Worm (Caenorhabditis elegans): ENCODE measurements around the gene smi-1.

Gene smi-1

DNA sequence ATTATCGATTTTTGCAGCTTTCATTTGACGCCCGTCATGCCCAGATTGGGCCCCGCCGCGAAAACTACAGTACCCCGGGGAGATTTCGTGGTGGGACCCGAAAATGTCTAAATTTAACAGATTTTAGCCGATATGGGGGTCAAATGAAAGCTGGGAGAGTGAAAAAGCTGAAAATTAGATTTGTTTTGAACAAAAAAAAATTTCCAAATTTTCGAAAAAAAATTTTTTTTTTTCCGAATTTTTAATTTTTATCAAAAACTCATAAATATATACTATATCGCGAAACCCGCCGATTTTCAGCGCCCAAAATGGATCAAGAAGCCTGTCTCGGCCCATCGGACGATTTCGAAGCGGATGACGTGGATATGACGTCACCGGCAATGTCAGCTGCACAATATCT, at the start of gene smi-1:
TSS of gene smi-1 (plus strand) at position 301 of the 400 bp plus-strand sequence.
- TF ChIP-seq hmbx-1 (tag; optimal IDR thresholded peaks at IDR 0.05) (no peak), ceh-13 (GFP tag; optimal IDR thresholded peaks at IDR 0.05) (no peak), scrt-1 (GFP tag; IDR thresholded peaks at IDR 0.05) (no peak)

DNA sequence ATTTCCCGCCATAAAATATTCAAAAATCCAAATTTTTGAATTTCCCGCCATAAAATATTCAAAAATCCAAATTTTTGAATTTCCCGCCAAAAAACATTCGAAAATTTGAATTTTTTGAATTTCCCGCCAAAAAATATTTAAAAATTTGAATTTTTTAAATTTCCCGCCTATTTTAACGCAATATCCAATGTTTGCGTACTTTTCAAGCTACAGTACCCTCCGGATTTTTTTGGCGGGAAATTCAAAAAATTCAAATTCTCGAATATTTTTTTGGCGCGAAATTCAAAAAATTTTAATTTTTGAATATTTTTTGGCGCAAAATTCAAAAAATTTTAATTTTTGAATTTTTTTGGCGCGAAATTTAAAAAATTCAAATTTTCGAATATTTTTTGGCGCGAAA, 47.1 kb upstream of the smi-1 start:
- TF ChIP-seq hmg-4 (GFP tag; optimal IDR thresholded peaks at IDR 0.05) (no peak), ama-1 (optimal IDR thresholded peaks at IDR 0.05) (no peak), flt-1 (GFP tag; IDR thresholded peaks at IDR 0.05) (no peak), ceh-13 (GFP tag; optimal IDR thresholded peaks at IDR 0.05) (no peak), B0310.2 (tag; optimal IDR thresholded peaks at IDR 0.05) (no peak), sea-1 (GFP tag; conservative IDR thresholded peaks at IDR 0.05) (no peak), pes-1 (GFP tag; IDR thresholded peaks at IDR 0.05) (no peak), F13C5.2 (tag; optimal IDR thresholded peaks at IDR 0.05) (no peak), ceh-36 (tag; optimal IDR thresholded peaks at IDR 0.05) (no peak), tbx-11 (GFP tag; IDR thresholded peaks at IDR 0.05) (no peak), ets-7 (tag; optimal IDR thresholded peaks at IDR 0.05) (no peak), tbx-37 (GFP tag; conservative IDR thresholded peaks at IDR 0.05) (no peak)

DNA sequence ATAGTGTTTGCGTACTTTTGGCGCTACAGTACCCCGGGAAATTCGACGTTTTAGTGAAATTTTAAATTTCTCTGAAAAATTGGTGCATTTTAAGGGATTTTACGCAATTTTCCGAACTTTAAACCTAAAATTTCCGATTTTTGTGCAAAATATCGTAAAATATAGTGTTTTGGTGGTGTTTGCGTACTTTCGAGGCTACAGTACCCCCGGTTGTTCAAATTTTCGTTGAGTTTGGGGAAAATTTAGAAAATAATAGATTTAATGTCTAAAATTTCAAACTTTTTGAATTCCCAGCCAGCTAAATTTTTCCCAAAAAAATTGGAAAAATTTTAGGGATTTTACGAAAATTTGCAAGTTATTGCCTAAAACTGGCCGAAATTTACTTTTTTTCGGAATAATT, 45.7 kb upstream of the smi-1 start:
- TF ChIP-seq tbx-37 (GFP tag; conservative IDR thresholded peaks at IDR 0.05), result no peak
- TF ChIP-seq scrt-1 (GFP tag; IDR thresholded peaks at IDR 0.05), result no peak
- no peak for TF ChIP-seq sea-1 (GFP tag; conservative IDR thresholded peaks at IDR 0.05)
- TF ChIP-seq ceh-36 (tag; optimal IDR thresholded peaks at IDR 0.05), result no peak
- no peak for TF ChIP-seq B0310.2 (tag; optimal IDR thresholded peaks at IDR 0.05)
- TF ChIP-seq tbx-11 (GFP tag; IDR thresholded peaks at IDR 0.05), result no peak
- TF ChIP-seq ceh-13 (GFP tag; optimal IDR thresholded peaks at IDR 0.05), result no peak
- no peak for TF ChIP-seq hmg-4 (GFP tag; optimal IDR thresholded peaks at IDR 0.05)
- no peak for TF ChIP-seq ets-7 (tag; optimal IDR thresholded peaks at IDR 0.05)
- no peak for TF ChIP-seq hmbx-1 (tag; optimal IDR thresholded peaks at IDR 0.05)

DNA sequence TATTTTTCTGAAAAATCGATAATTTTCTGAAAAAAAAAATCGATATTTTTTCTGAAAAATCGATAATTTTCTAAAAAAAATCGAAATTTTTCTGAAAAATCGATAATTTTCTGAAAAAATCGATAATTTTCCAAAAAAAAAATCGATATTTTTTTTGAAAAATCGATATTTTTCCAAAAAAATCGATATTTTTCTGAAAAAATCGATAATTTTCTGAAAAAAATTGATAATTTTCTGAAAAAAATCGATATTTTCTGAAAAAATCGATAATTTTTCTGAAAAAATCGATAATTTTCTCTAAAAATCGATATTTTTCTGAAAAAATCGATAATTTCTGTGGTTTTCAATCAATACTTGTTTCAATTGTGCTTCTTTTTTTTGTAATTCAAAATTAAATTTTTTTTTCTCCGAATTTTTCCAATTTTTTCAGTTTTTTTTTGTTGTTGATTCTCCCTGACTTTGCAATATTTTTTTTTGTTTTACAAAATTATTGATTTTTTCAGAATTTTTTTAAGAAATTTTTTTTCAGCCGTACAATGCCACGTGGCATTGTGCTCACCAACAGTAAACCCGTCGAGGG, 44.1 kb upstream of the smi-1 start, which contains the start of gene rexd-1:
TSS of gene rexd-1 (plus strand) at position 530 of the 580 bp plus-strand sequence.
- TF ChIP-seq B0310.2 (tag; optimal IDR thresholded peaks at IDR 0.05) (no peak), sea-1 (GFP tag; conservative IDR thresholded peaks at IDR 0.05) (no peak), ceh-13 (GFP tag; optimal IDR thresholded peaks at IDR 0.05) (no peak), scrt-1 (GFP tag; IDR thresholded peaks at IDR 0.05) (no peak), pes-1 (GFP tag; IDR thresholded peaks at IDR 0.05) (no peak), flt-1 (GFP tag; IDR thresholded peaks at IDR 0.05) (no peak), hmbx-1 (tag; optimal IDR thresholded peaks at IDR 0.05) (no peak), ama-1 (optimal IDR thresholded peaks at IDR 0.05) (no peak), F13C5.2 (tag; optimal IDR thresholded peaks at IDR 0.05) (no peak), ceh-36 (tag; optimal IDR thresholded peaks at IDR 0.05) (no peak), tbx-37 (GFP tag; conservative IDR thresholded peaks at IDR 0.05) (no peak)

- TF ChIP-seq pes-1 (GFP tag; IDR thresholded peaks at IDR 0.05) (no peak), sea-1 (GFP tag; conservative IDR thresholded peaks at IDR 0.05) (no peak), aly-1 (tag; optimal IDR thresholded peaks at IDR 0.05) (no peak), ets-7 (tag; optimal IDR thresholded peaks at IDR 0.05) (no peak), scrt-1 (GFP tag; IDR thresholded peaks at IDR 0.05) (no peak), tbx-37 (GFP tag; conservative IDR thresholded peaks at IDR 0.05) (no peak), ceh-13 (GFP tag; optimal IDR thresholded peaks at IDR 0.05) (no peak), flt-1 (GFP tag; IDR thresholded peaks at IDR 0.05) (no peak)
Measured at ce11 chrIII:1848747-1849146, 29.4 kb upstream of the smi-1 start, which contains the start of gene pqn-82. Gene pqn-82, plus strand, starts transcription at chrIII:1849047.

- no peak for TF ChIP-seq ceh-13 (GFP tag; optimal IDR thresholded peaks at IDR 0.05)
- no peak for TF ChIP-seq scrt-1 (GFP tag; IDR thresholded peaks at IDR 0.05)
- no peak for TF ChIP-seq pes-1 (GFP tag; IDR thresholded peaks at IDR 0.05)
- TF ChIP-seq flt-1 (GFP tag; IDR thresholded peaks at IDR 0.05), result no peak
- no peak for TF ChIP-seq ets-7 (tag; optimal IDR thresholded peaks at IDR 0.05)
- no peak for TF ChIP-seq ceh-36 (tag; optimal IDR thresholded peaks at IDR 0.05)
- no peak for TF ChIP-seq tbx-11 (GFP tag; IDR thresholded peaks at IDR 0.05)
- no peak for TF ChIP-seq tra-4 (tag; optimal IDR thresholded peaks at IDR 0.05)
- TF ChIP-seq sea-1 (GFP tag; conservative IDR thresholded peaks at IDR 0.05), result no peak
- TF ChIP-seq F13C5.2 (tag; optimal IDR thresholded peaks at IDR 0.05), result no peak
- no peak for TF ChIP-seq tbx-37 (GFP tag; conservative IDR thresholded peaks at IDR 0.05)
- TF ChIP-seq B0310.2 (tag; optimal IDR thresholded peaks at IDR 0.05), result no peak
- TF ChIP-seq hmg-4 (GFP tag; optimal IDR thresholded peaks at IDR 0.05), result no peak
- TF ChIP-seq hnd-1 (tag; optimal IDR thresholded peaks at IDR 0.05), result no peak
- no peak for TF ChIP-seq ama-1 (optimal IDR thresholded peaks at IDR 0.05)
- TF ChIP-seq hmbx-1 (tag; optimal IDR thresholded peaks at IDR 0.05), result no peak
- no peak for TF ChIP-seq aly-1 (tag; optimal IDR thresholded peaks at IDR 0.05)
Measured at ce11 chrIII:1852126-1852717, 25.9 kb upstream of the smi-1 start.

- TF ChIP-seq flt-1 (GFP tag; IDR thresholded peaks at IDR 0.05) (no peak), ets-7 (tag; optimal IDR thresholded peaks at IDR 0.05) (no peak), tbx-37 (GFP tag; conservative IDR thresholded peaks at IDR 0.05) (no peak), F13C5.2 (tag; optimal IDR thresholded peaks at IDR 0.05) (no peak), hnd-1 (tag; optimal IDR thresholded peaks at IDR 0.05) (no peak), scrt-1 (GFP tag; IDR thresholded peaks at IDR 0.05) (no peak), ceh-13 (GFP tag; optimal IDR thresholded peaks at IDR 0.05) (no peak), ama-1 (optimal IDR thresholded peaks at IDR 0.05) (no peak), ceh-36 (tag; optimal IDR thresholded peaks at IDR 0.05) (no peak), hmbx-1 (tag; optimal IDR thresholded peaks at IDR 0.05) (no peak), sea-1 (GFP tag; conservative IDR thresholded peaks at IDR 0.05) (no peak), pes-1 (GFP tag; IDR thresholded peaks at IDR 0.05) (no peak), tra-4 (tag; optimal IDR thresholded peaks at IDR 0.05) (no peak), B0310.2 (tag; optimal IDR thresholded peaks at IDR 0.05) (no peak), tbx-11 (GFP tag; IDR thresholded peaks at IDR 0.05) (no peak), aly-1 (tag; optimal IDR thresholded peaks at IDR 0.05) (no peak), hmg-4 (GFP tag; optimal IDR thresholded peaks at IDR 0.05) (no peak)
Measured at ce11 chrIII:1853944-1854343, 24.2 kb upstream of the smi-1 start.
